Fruit fly (Drosophila melanogaster) whole organism, embryonic: Measurements from ENCODE around the gene CG6839.

Experiments used
- B-H1 ChIP-seq: fragments of 200-800 bp; sonication (Bioruptor generic); IDR thresholded peaks from 3 replicates; pipeline ENCODE4 v1.3.6; 2022; ENCODE audit warnings: missing biosample characterization, missing genetic modification characterization
- CG10321 ChIP-seq: fragments of 200-800 bp; sonication (Bioruptor generic); IDR thresholded peaks from 2 replicates; pipeline ENCODE4 v1.3.6; 2022; ENCODE audit warnings: missing biosample characterization, missing genetic modification characterization
- CG11456 ChIP-seq: fragments of 200-800 bp; sonication (Bioruptor generic); IDR thresholded peaks from 3 replicates; pipeline ENCODE4 v1.3.6; 2022; ENCODE audit warnings: missing biosample characterization, missing genetic modification characterization
- CG12104 ChIP-seq: fragments of 200-800 bp; sonication (Bioruptor generic); optimal IDR thresholded peaks from 3 replicates; lab custom pipeline; 2016; ENCODE audit warnings: missing biosample characterization, missing genetic modification characterization
- CG1603 ChIP-seq: fragments of 200-800 bp; sonication (Bioruptor generic); optimal IDR thresholded peaks from 2 replicates; lab custom pipeline; 2019; ENCODE audit warnings: missing biosample characterization, mild to moderate bottlenecking, missing genetic modification characterization, moderate library complexity
- CG1832 ChIP-seq: fragments of 200-800 bp; sonication (Bioruptor generic); optimal IDR thresholded peaks from 2 replicates; lab custom pipeline; 2017; ENCODE audit warnings: missing biosample characterization, mild to moderate bottlenecking, missing genetic modification characterization, inconsistent platforms
- CG2875 ChIP-seq: fragments of 200-800 bp; sonication (Bioruptor generic); optimal IDR thresholded peaks from 2 replicates; lab custom pipeline; 2017; ENCODE audit warnings: missing biosample characterization, mild to moderate bottlenecking, missing genetic modification characterization, missing genetic modification reagents
- CG30020 ChIP-seq: fragments of 200-800 bp; optimal IDR thresholded peaks from 2 replicates; lab custom pipeline; 2019; ENCODE audit warnings: missing biosample characterization, mild to moderate bottlenecking, missing genetic modification characterization, moderate library complexity
- CG32532 ChIP-seq: fragments of 200-800 bp; sonication (Bioruptor generic); IDR thresholded peaks from 2 replicates; pipeline ENCODE4 v1.3.6; 2022; ENCODE audit warnings: missing biosample characterization, missing genetic modification characterization
- CG32772 ChIP-seq: fragments of 200-800 bp; sonication (Bioruptor generic); IDR thresholded peaks from 2 replicates; pipeline ENCODE4 v1.3.6; 2022; ENCODE audit warnings: missing biosample characterization, missing genetic modification characterization
- CG6683 ChIP-seq: fragments of 200-800 bp; sonication (Bioruptor generic); optimal IDR thresholded peaks from 2 replicates; lab custom pipeline; 2017; ENCODE audit warnings: missing biosample characterization, mild to moderate bottlenecking, missing genetic modification characterization, missing genetic modification reagents
- CTCF ChIP-seq: fragments of 200-800 bp; sonication (Bioruptor generic); optimal IDR thresholded peaks from 2 replicates; lab custom pipeline; 2017; ENCODE audit warnings: missing biosample characterization, mild to moderate bottlenecking, missing genetic modification characterization, moderate library complexity
- Camta ChIP-seq: fragments of 200-800 bp; sonication (Bioruptor generic); optimal IDR thresholded peaks from 2 replicates; lab custom pipeline; 2016; ENCODE audit warnings: missing biosample characterization, missing genetic modification characterization
- Deaf1 ChIP-seq: fragments of 200-800 bp; optimal IDR thresholded peaks from 3 replicates; lab custom pipeline; 2019; ENCODE audit warnings: missing biosample characterization, mild to moderate bottlenecking, missing genetic modification characterization, moderate library complexity
- Ets65A ChIP-seq: fragments of 200-800 bp; sonication (Bioruptor generic); peaks from one replicate; lab custom pipeline; 2016; ENCODE audit warnings: missing biosample characterization, missing genetic modification characterization
- Ets97D ChIP-seq: fragments of 200-800 bp; sonication (Bioruptor generic); optimal IDR thresholded peaks from 3 replicates; lab custom pipeline; 2016; ENCODE audit warnings: missing biosample characterization, missing genetic modification characterization
- Jarid2 ChIP-seq: fragments of 200-800 bp; sonication (Bioruptor generic); optimal IDR thresholded peaks from 3 replicates; lab custom pipeline; 2017; ENCODE audit warnings: mild to moderate bottlenecking, missing biosample characterization, missing genetic modification reagents, missing genetic modification characterization
- Nf-YA ChIP-seq: fragments of 200-800 bp; sonication (Bioruptor generic); IDR thresholded peaks from 2 replicates; pipeline ENCODE4 v1.3.6; 2022; ENCODE audit warnings: missing biosample characterization, missing genetic modification characterization
- NfI ChIP-seq: fragments of 200-800 bp; sonication (Bioruptor generic); optimal IDR thresholded peaks from 3 replicates; lab custom pipeline; 2018; ENCODE audit warnings: missing biosample characterization, mild to moderate bottlenecking, missing genetic modification characterization, moderate library complexity
- Ravus ChIP-seq: fragments of 200-800 bp; sonication (Bioruptor generic); IDR thresholded peaks from 2 replicates; pipeline ENCODE4 v1.3.6; 2022; ENCODE audit warnings: missing biosample characterization, missing genetic modification characterization
- Rfx ChIP-seq: fragments of 200-800 bp; sonication (Bioruptor generic); IDR thresholded peaks from 2 replicates; pipeline ENCODE4 v1.3.6; 2022; ENCODE audit warnings: missing biosample characterization, missing genetic modification characterization
- Taf1 ChIP-seq: fragments of 200-800 bp; sonication (Bioruptor generic); IDR thresholded peaks from 2 replicates; pipeline ENCODE4 v1.3.6; 2022; ENCODE audit warnings: missing biosample characterization, missing genetic modification characterization
- Trl ChIP-seq, 3 experiments: fragments of >200 bp in 2 of 3; fragments of 200-800 bp in 1 of 3; sonication (Bioruptor generic) in 1 of 3; optimal IDR thresholded peaks; 2 replicates in 1 of 3; 3 replicates in 2 of 3; lab custom pipeline; 2016 to 2017; ENCODE audit warnings: missing biosample characterization in 1 of 3, missing genetic modification characterization in 1 of 3
- abd-A ChIP-seq: fragments of 200-800 bp; sonication (Bioruptor generic); optimal IDR thresholded peaks from 3 replicates; lab custom pipeline; 2019; ENCODE audit warnings: missing biosample characterization, mild to moderate bottlenecking, missing genetic modification characterization, moderate library complexity
- bcd ChIP-seq: fragments of 200-800 bp; sonication (Bioruptor generic); optimal IDR thresholded peaks from 2 replicates; lab custom pipeline; 2017; ENCODE audit warnings: missing biosample characterization, mild to moderate bottlenecking, missing genetic modification characterization
- bowl ChIP-seq: fragments of 200-800 bp; sonication (Bioruptor generic); IDR thresholded peaks from 2 replicates; pipeline ENCODE4 v1.3.6; 2022; ENCODE audit warnings: missing biosample characterization, missing genetic modification characterization
- cg ChIP-seq: fragments of 200-800 bp; sonication (Bioruptor generic); optimal IDR thresholded peaks from 3 replicates; lab custom pipeline; 2019; ENCODE audit warnings: missing biosample characterization, mild to moderate bottlenecking, missing genetic modification characterization, moderate library complexity
- chinmo ChIP-seq: fragments of 200-800 bp; sonication (Bioruptor generic); IDR thresholded peaks from 4 replicates; pipeline ENCODE4 v1.3.6; 2022; ENCODE audit warnings: missing biosample characterization, missing genetic modification characterization; ENCODE audit not compliant: partially characterized antibody
- ci ChIP-seq: fragments of 200-800 bp; sonication (Bioruptor generic); IDR thresholded peaks from 3 replicates; pipeline ENCODE4 v1.3.6; 2022; ENCODE audit warnings: missing biosample characterization, missing genetic modification characterization
- crol ChIP-seq: fragments of 200-800 bp; sonication (Bioruptor generic); IDR thresholded peaks from 2 replicates; pipeline ENCODE4 v1.3.6; 2022; ENCODE audit warnings: missing biosample characterization, missing genetic modification characterization
- crp ChIP-seq, 2 experiments: fragments of 200-800 bp; sonication (Bioruptor generic); optimal IDR thresholded peaks; 2 replicates in 1 of 2; 3 replicates in 1 of 2; lab custom pipeline; 2017; ENCODE audit warnings: missing biosample characterization in 2 of 2, missing genetic modification characterization in 2 of 2, mild to moderate bottlenecking in 1 of 2, moderate library complexity in 1 of 2
- dysf ChIP-seq: fragments of 200-800 bp; sonication (Bioruptor generic); IDR thresholded peaks from 3 replicates; pipeline ENCODE4 v1.3.6; 2022; ENCODE audit warnings: missing biosample characterization, missing genetic modification characterization
- fd96Cb ChIP-seq: fragments of 200-800 bp; sonication (Bioruptor generic); optimal IDR thresholded peaks from 2 replicates; lab custom pipeline; 2018; ENCODE audit warnings: missing biosample characterization, mild to moderate bottlenecking, missing genetic modification characterization, moderate library complexity
- h ChIP-seq: fragments of >200 bp; optimal IDR thresholded peaks from 2 replicates; lab custom pipeline; 2017
- ken ChIP-seq: fragments of 200-800 bp; sonication (Bioruptor generic); IDR thresholded peaks from 3 replicates; pipeline ENCODE4 v1.3.6; 2022; ENCODE audit warnings: missing biosample characterization, missing genetic modification characterization
- lab ChIP-seq: fragments of 200-800 bp; sonication (Bioruptor generic); optimal IDR thresholded peaks from 3 replicates; lab custom pipeline; 2017; ENCODE audit warnings: missing biosample characterization, missing genetic modification characterization, mild to moderate bottlenecking, moderate library complexity, missing genetic modification reagents
- lmd ChIP-seq: fragments of 200-800 bp; sonication (Bioruptor generic); IDR thresholded peaks from 2 replicates; pipeline ENCODE4 v1.3.6; 2022; ENCODE audit warnings: missing biosample characterization, missing genetic modification characterization
- lola ChIP-seq, 3 experiments: fragments of >200 bp in 2 of 3; fragments of 200-800 bp in 1 of 3; sonication (Bioruptor generic) in 1 of 3; optimal IDR thresholded peaks; 2 replicates each; lab custom pipeline; 2017 to 2019; ENCODE audit warnings: missing biosample characterization in 3 of 3, missing genetic modification characterization in 3 of 3, mild to moderate bottlenecking in 1 of 3, moderate library complexity in 1 of 3
- onecut ChIP-seq: fragments of 200-800 bp; sonication (Bioruptor generic); IDR thresholded peaks from 2 replicates; pipeline ENCODE4 v1.3.6; 2022; ENCODE audit warnings: missing biosample characterization, missing genetic modification characterization
- otp ChIP-seq: fragments of 200-800 bp; sonication (Bioruptor generic); IDR thresholded peaks from 3 replicates; pipeline ENCODE4, ENCODE4 v1.3.6; 2022; ENCODE audit warnings: missing biosample characterization, missing genetic modification characterization
- pan ChIP-seq, 4 experiments: fragments of >200 bp in 3 of 4; fragments of 200-800 bp in 1 of 4; sonication (Bioruptor generic) in 1 of 4; optimal IDR thresholded peaks in 3 of 4; IDR thresholded peaks in 1 of 4; 2 replicates each; pipeline versions ENCODE4 v1.3.6 to Lab custom; 2017 to 2022; ENCODE audit warnings: missing biosample characterization in 2 of 4, missing genetic modification characterization in 2 of 4, mixed read lengths in 1 of 4
- scrt ChIP-seq: fragments of 200-800 bp; sonication (Bioruptor generic); optimal IDR thresholded peaks from 2 replicates; lab custom pipeline; 2018; ENCODE audit warnings: missing biosample characterization, mild to moderate bottlenecking, missing genetic modification characterization, moderate library complexity
- stc ChIP-seq: fragments of 200-800 bp; sonication (Bioruptor generic); IDR thresholded peaks from 2 replicates; pipeline ENCODE4 v1.3.6; 2022; ENCODE audit warnings: missing biosample characterization, missing genetic modification characterization
- stwl ChIP-seq: fragments of 200-800 bp; sonication (Bioruptor generic); optimal IDR thresholded peaks from 3 replicates; lab custom pipeline; 2018; ENCODE audit warnings: missing biosample characterization, mild to moderate bottlenecking, missing genetic modification characterization, moderate library complexity
- tup ChIP-seq: fragments of 200-800 bp; sonication (Bioruptor generic); optimal IDR thresholded peaks from 2 replicates; lab custom pipeline; 2016; ENCODE audit warnings: missing biosample characterization, mild to moderate bottlenecking, missing genetic modification characterization, moderate library complexity
- z ChIP-seq: fragments of 200-800 bp; sonication (Bioruptor generic); IDR thresholded peaks from 3 replicates; pipeline ENCODE4 v1.3.6; 2022; ENCODE audit warnings: missing biosample characterization, missing genetic modification characterization
- zfh1 ChIP-seq: fragments of 200-800 bp; sonication (Bioruptor generic); IDR thresholded peaks from 3 replicates; pipeline ENCODE4 v1.3.6; 2022; ENCODE audit warnings: missing biosample characterization, missing genetic modification characterization

The CG6839 gene

DNA sequence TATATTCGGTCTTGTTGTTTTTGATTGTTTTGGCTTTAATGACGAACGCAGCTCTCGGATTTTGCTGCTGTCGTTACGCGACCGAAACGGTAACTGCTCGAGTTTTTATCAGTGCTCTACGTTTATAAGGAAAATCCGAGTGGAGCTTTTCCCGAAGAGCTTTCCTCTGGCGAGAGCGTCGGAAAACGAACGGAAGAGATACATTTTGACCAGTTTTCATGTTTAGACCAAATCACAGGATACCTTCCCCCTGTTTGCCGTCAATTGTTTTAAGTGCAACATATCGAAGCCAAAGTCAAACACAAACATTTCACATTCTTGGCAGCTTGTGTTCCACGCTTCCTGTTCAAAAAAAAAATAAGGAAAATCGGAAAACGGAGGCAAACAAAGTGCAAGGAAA, 28.6 kb downstream of the CG6839 start, which contains the start of gene CG32204:
CG32204 (minus strand) TSS at position 101 of the 400 bp plus-strand sequence.
- no peak for TF ChIP-seq tup (GFP tag; lab: Kevin White, UChicago)
- peak; percentile 82 for TF ChIP-seq Deaf1 (tag; lab: Kevin White, UChicago)
- TF ChIP-seq lola (GFP tag; optimal IDR thresholded peaks at IDR 0.05; lab: Kevin White, UChicago): no peak
- no peak for TF ChIP-seq Taf1
- no peak for TF ChIP-seq B-H1 (GFP tag; lab: Robert Waterston, UW)
- TF ChIP-seq CG6683 (GFP tag; lab: Kevin White, UChicago): no peak
- TF ChIP-seq Ets65A (GFP tag; lab: Kevin White, UChicago): peak; percentile 82
- TF ChIP-seq CG32772 (GFP tag; lab: Robert Waterston, UW): no peak
- 0 out of 4 replicates have a peak, but pooled peaks have one; percentile 24 for TF ChIP-seq chinmo (GFP tag; lab: Robert Waterston, UW)
- peak; percentile 46 for TF ChIP-seq scrt (GFP tag; lab: Kevin White, UChicago)
- TF ChIP-seq abd-A (tag; lab: Kevin White, UChicago): peak; percentile 23

DNA sequence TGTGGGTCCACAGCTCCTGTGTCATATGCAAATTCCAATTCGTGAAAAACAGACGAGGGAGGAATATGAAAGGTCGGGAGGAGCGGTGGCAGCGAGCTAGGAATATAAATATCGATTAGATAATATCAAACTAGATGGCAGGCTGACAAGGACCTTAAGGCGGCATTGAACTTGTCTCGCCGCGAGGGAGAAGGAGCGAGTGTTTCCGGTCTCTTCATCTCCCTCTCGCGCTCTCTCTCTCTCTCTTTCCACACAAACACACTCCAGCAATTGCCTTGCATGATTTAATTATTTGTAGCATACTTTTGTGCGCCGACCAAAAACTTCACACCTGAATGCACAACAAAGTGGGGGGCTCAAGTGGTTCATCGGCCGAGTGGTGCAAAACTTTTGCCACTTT, 29.6 kb downstream of the CG6839 start:
- TF ChIP-seq Camta (no peak), CG12104 (GFP tag; lab: Kevin White, UChicago) (no peak), bcd (GFP tag; lab: Kevin White, UChicago) (peak; percentile 11), z (GFP tag; lab: Robert Waterston, UW) (0 out of 3 replicates have a peak, but pooled peaks have one; percentile 17), crol (GFP tag; lab: Robert Waterston, UW) (peak; percentile 28; the same call in 1 of the 2 replicates), bowl (GFP tag; lab: Robert Waterston, UW) (no peak), CG11456 (GFP tag; lab: Robert Waterston, UW) (0 out of 3 replicates have a peak, but pooled peaks have one; percentile 41), CG10321 (peak; percentile 54; the same call in 1 of the 2 replicates), otp (GFP tag; lab: Robert Waterston, UW) (0 out of 3 replicates have a peak, but pooled peaks have one; percentile 24), stwl (tag; lab: Kevin White, UChicago) (peak; percentile 32), lmd (no peak), cg (peak; percentile 18), zfh1 (GFP tag; lab: Robert Waterston, UW) (peak; percentile 48; the same call in 1 of the 3 replicates), Trl (optimal IDR thresholded peaks at IDR 0.05; lab: Kevin White, UChicago) (peak; percentile 43 to 55), Trl (GFP tag; optimal IDR thresholded peaks at IDR 0.05; lab: Kevin White, UChicago) (no peak), crp (GFP tag; optimal IDR thresholded peaks at IDR 0.05; lab: Kevin White, UChicago) (no peak), dysf (GFP tag; lab: Robert Waterston, UW) (0 out of 3 replicates have a peak, but pooled peaks have one; percentile 25), stc (GFP tag; lab: Robert Waterston, UW) (0 out of 2 replicates have a peak, but pooled peaks have one; percentile 28), Ets97D (peak; percentile 81), Rfx (GFP tag; lab: Robert Waterston, UW) (peak; percentile 25; the same call in 1 of the 2 replicates), Nf-YA (GFP tag; lab: Robert Waterston, UW) (peak; percentile 20; the same call in 1 of the 2 replicates), CG1832 (peak; percentile 70), CG32532 (peak; percentile 31; the same call in 1 of the 2 replicates), h (no peak), CG30020 (no peak), CG2875 (GFP tag; lab: Kevin White, UChicago) (peak; percentile 19), Jarid2 (GFP tag; lab: Kevin White, UChicago) (peak; percentile 2), Ravus (GFP tag; lab: Robert Waterston, UW) (no peak), pan (optimal IDR thresholded peaks at IDR 0.05; lab: Kevin White, UChicago) (no peak), pan (GFP tag; optimal IDR thresholded peaks at IDR 0.05 in 1 of 2, IDR thresholded peaks at IDR 0.05 in 1 of 2) (peak in 1 of 2 experiments; percentile 26), ci (GFP tag; lab: Robert Waterston, UW) (0 out of 3 replicates have a peak, but pooled peaks have one; percentile 32), onecut (GFP tag; lab: Robert Waterston, UW) (peak; percentile 47), CG1603 (tag; lab: Kevin White, UChicago) (peak; percentile 19), fd96Cb (tag; lab: Kevin White, UChicago) (no peak), NfI (GFP tag; lab: Kevin White, UChicago) (peak; percentile 4), lab (GFP tag; lab: Kevin White, UChicago) (peak; percentile 30), ken (GFP tag; lab: Robert Waterston, UW) (0 out of 3 replicates have a peak, but pooled peaks have one; percentile 8), CTCF (GFP tag; lab: Kevin White, UChicago) (peak; percentile 15)
